Worm (Caenorhabditis elegans) whole organism, late embryonic: ENCODE measurements around the gene pfd-5.

Experiments used
- K02D7.2 ChIP-seq: sonication (generic microtip); optimal IDR thresholded peaks from 2 replicates; lab custom pipeline; 2017; ENCODE audit warnings: mild to moderate bottlenecking, missing genetic modification characterization, missing compliant biosample characterization
- ahr-1 ChIP-seq: sonication (generic microtip); optimal IDR thresholded peaks from 2 replicates; lab custom pipeline; 2016; ENCODE audit warnings: missing genetic modification characterization, missing compliant biosample characterization
- dve-1 ChIP-seq: sonication (generic microtip); optimal IDR thresholded peaks from 2 replicates; lab custom pipeline; 2017; ENCODE audit warnings: antibody characterized with exemption, mild to moderate bottlenecking, missing genetic modification characterization, missing compliant biosample characterization
- eyg-1 ChIP-seq: sonication (generic microtip); optimal IDR thresholded peaks from 2 replicates; lab custom pipeline; 2016; ENCODE audit warnings: missing genotype, missing genetic modification characterization, missing compliant biosample characterization
- nhr-232 ChIP-seq: sonication (generic microtip); optimal IDR thresholded peaks from 2 replicates; lab custom pipeline; 2016; ENCODE audit warnings: missing genetic modification characterization, missing compliant biosample characterization
- sox-4 ChIP-seq: sonication (generic microtip); optimal IDR thresholded peaks from 2 replicates; lab custom pipeline; 2017; ENCODE audit warnings: mild to moderate bottlenecking, missing genetic modification characterization, inconsistent platforms, missing compliant biosample characterization
- syd-9 ChIP-seq: sonication (generic microtip); optimal IDR thresholded peaks from 2 replicates; lab custom pipeline; 2016; ENCODE audit warnings: mild to moderate bottlenecking, missing genetic modification characterization, moderate library complexity, missing compliant biosample characterization
- tbx-2 ChIP-seq: sonication (generic microtip); optimal IDR thresholded peaks from 2 replicates; lab custom pipeline; 2016; ENCODE audit warnings: missing genetic modification characterization, missing compliant biosample characterization
- unc-86 ChIP-seq: sonication (generic microtip); optimal IDR thresholded peaks from 2 replicates; lab custom pipeline; 2016; ENCODE audit warnings: missing genetic modification characterization, missing compliant biosample characterization

- TF ChIP-seq ahr-1 (no peak), eyg-1 (no peak), nhr-232 (tag; lab: Kevin White, UChicago) (no peak), dve-1 (no peak), syd-9 (tag; lab: Kevin White, UChicago) (no peak), K02D7.2 (tag; lab: Kevin White, UChicago) (no peak), sox-4 (tag; lab: Kevin White, UChicago) (no peak), unc-86 (tag; lab: Kevin White, UChicago) (no peak), tbx-2 (no peak)
Measured at ce11 chrIII:7185473-7185872, 13.2 kb downstream of the pfd-5 start, which contains the start of gene F37C12.14.
